Worm (Caenorhabditis elegans): ENCODE data around the gene vamp-7.

The vamp-7 gene

DNA sequence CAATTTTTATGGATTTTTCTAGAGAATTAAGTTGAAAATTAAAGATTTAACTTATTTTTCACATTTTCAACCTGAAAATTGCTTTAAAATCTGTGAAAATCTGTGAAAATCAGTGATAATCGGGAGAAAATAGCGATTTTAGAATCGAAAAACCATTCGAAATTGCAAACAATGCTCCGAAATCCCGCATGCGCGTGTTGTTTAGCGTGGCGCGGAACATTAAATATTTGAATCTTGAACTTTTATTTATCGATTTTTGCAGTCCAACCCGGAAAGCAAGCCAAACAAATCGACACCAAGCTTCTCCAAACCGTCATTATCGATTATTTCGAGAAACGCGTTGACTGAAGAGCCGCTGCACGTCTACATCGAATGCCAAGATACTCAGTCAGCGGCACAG, 3.1 kb downstream of the vamp-7 start:
- TF ChIP-seq nhr-25 (tag; optimal IDR thresholded peaks at IDR 0.05) (no peak), nhr-21 (tag; optimal IDR thresholded peaks at IDR 0.05) (no peak), egl-27 (tag; optimal IDR thresholded peaks at IDR 0.05) (no peak), dmd-4 (tag; optimal IDR thresholded peaks at IDR 0.05) (no peak)

ce11 chrIV:2613011-2613503, 5.2 kb downstream of the vamp-7 start, which contains the start of gene Y69A2AR.28:
Gene Y69A2AR.28 (minus strand): TSS chrIV:2613061.
- no peak for TF ChIP-seq lin-13 (GFP tag; optimal IDR thresholded peaks at IDR 0.05)
- peak; percentile 17 for TF ChIP-seq gmeb-1 (tag; optimal IDR thresholded peaks at IDR 0.05)
- peak in 1 of 2 experiments; percentile 32 for TF ChIP-seq lsy-2 (tag; optimal IDR thresholded peaks at IDR 0.05)
- TF ChIP-seq unc-55 (GFP tag; optimal IDR thresholded peaks at IDR 0.05) = peak; percentile 8
- no peak for TF ChIP-seq nhr-77 (tag; optimal IDR thresholded peaks at IDR 0.05)

DNA sequence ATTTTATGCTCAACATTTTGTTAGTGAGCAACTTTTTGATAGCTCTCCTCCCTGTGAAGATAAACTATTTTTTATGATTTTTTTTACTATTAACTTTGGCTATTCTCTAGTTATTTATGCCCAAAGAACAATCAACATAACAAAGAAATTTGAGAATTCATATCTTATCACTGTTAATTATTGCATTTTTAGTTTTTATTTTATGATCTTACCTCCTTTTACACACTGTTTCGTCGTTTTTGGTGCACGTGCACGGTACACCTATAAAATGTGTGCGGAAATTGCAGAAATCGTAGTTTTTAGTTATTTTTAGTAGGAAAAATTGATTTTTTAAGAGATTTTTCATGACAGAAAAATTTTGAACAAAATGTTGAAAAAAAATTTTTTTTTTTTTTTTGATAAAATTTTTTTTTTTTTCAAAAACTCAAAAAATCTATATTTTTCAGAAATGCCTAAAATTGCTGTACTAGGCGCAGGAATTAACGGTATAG, 5.9 kb downstream of the vamp-7 start, which contains the start of gene daao-1:
TSS of gene daao-1 (plus strand) at position 441 of the 491 bp plus-strand sequence.
- TF ChIP-seq sma-3 (GFP tag; optimal IDR thresholded peaks at IDR 0.05) = no peak
- no peak for TF ChIP-seq mdl-1 (tag; optimal IDR thresholded peaks at IDR 0.05)
- no peak for TF ChIP-seq lin-13 (GFP tag; optimal IDR thresholded peaks at IDR 0.05)
- no peak for TF ChIP-seq fos-1 (tag; optimal IDR thresholded peaks at IDR 0.05)

ce11 chrIV:2616853-2617252, 9.0 kb downstream of the vamp-7 start:
- TF ChIP-seq unc-39 (tag; optimal IDR thresholded peaks at IDR 0.05) = no peak
- TF ChIP-seq nhr-6 (tag; optimal IDR thresholded peaks at IDR 0.05) = no peak
- no peak for TF ChIP-seq Y55F3AM.14 (GFP tag; optimal IDR thresholded peaks at IDR 0.05)
- TF ChIP-seq ama-1 (optimal IDR thresholded peaks at IDR 0.05) = no peak
- TF ChIP-seq unc-62 (GFP tag; optimal IDR thresholded peaks at IDR 0.05) = no peak
- no peak for TF ChIP-seq F13H6.1 (tag; optimal IDR thresholded peaks at IDR 0.05)
- no peak for TF ChIP-seq nhr-10 (tag; optimal IDR thresholded peaks at IDR 0.05)
- no peak for TF ChIP-seq mbf-1 (tag; optimal IDR thresholded peaks at IDR 0.05)

DNA sequence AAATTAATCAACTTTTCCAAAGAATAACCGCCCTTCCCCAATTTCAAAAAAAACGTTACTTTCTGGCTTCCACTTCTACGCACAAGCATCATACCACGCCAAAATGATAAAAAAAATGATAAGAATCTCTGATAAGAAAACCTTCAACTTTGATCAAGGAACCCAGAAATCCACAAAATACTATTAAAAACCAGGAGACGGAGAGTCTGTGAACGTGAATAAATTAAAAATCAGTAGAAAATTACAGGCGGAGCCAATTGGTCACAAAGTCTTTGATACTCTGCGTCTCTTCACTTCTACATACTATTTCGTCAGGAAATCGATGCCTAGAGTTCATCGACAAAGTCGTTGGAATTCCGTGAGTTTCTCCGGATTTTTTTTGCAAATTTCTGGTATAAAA, 10.8 kb downstream of the vamp-7 start, which contains the start of gene smf-3:
TSS of gene smf-3 (plus strand) at position 259 of the 400 bp plus-strand sequence.
- TF ChIP-seq egl-27 (tag; optimal IDR thresholded peaks at IDR 0.05) (no peak), gmeb-1 (tag; optimal IDR thresholded peaks at IDR 0.05) (peak; percentile 15), R02D3.7 (tag; optimal IDR thresholded peaks at IDR 0.05) (no peak), crh-2 (tag; optimal IDR thresholded peaks at IDR 0.05) (peak; percentile 53), fos-1 (tag; optimal IDR thresholded peaks at IDR 0.05) (peak; percentile 85), nhr-6 (tag; optimal IDR thresholded peaks at IDR 0.05) (no peak), lin-11 (tag; optimal IDR thresholded peaks at IDR 0.05) (no peak), ZK546.5 (tag; optimal IDR thresholded peaks at IDR 0.05) (no peak), nhr-21 (tag; optimal IDR thresholded peaks at IDR 0.05) (no peak), F13H6.1 (tag; optimal IDR thresholded peaks at IDR 0.05) (peak; percentile 26), nhr-11 (tag; optimal IDR thresholded peaks at IDR 0.05) (no peak), unc-62 (GFP tag; optimal IDR thresholded peaks at IDR 0.05) (no peak)

ce11 chrIV:2628171-2628570, 20.3 kb downstream of the vamp-7 start, which contains the start of gene ngn-1:
Gene ngn-1 (minus strand): TSS chrIV:2628271.
- TF ChIP-seq unc-55 (GFP tag; optimal IDR thresholded peaks at IDR 0.05) = no peak
- TF ChIP-seq nhr-12 (tag; optimal IDR thresholded peaks at IDR 0.05) = no peak
- no peak for TF ChIP-seq unc-39 (tag; optimal IDR thresholded peaks at IDR 0.05)
- no peak for TF ChIP-seq mbf-1 (tag; optimal IDR thresholded peaks at IDR 0.05)
- no peak for TF ChIP-seq lin-11 (tag; optimal IDR thresholded peaks at IDR 0.05)
- no peak for TF ChIP-seq ama-1 (optimal IDR thresholded peaks at IDR 0.05)
- TF ChIP-seq ztf-4 (tag; optimal IDR thresholded peaks at IDR 0.05) = no peak
- TF ChIP-seq aly-2 (tag; optimal IDR thresholded peaks at IDR 0.05) = no peak
- TF ChIP-seq ceh-16 (tag; optimal IDR thresholded peaks at IDR 0.05) = no peak
- no peak for TF ChIP-seq alr-1 (tag; optimal IDR thresholded peaks at IDR 0.05)
- no peak for TF ChIP-seq nhr-11 (tag; optimal IDR thresholded peaks at IDR 0.05)
- TF ChIP-seq unc-62 (GFP tag; optimal IDR thresholded peaks at IDR 0.05) = no peak
- no peak for TF ChIP-seq zag-1 (tag; optimal IDR thresholded peaks at IDR 0.05)
- TF ChIP-seq nhr-21 (tag; optimal IDR thresholded peaks at IDR 0.05) = no peak
- TF ChIP-seq F13H6.1 (tag; optimal IDR thresholded peaks at IDR 0.05) = no peak
- no peak for TF ChIP-seq ceh-82 (tag; optimal IDR thresholded peaks at IDR 0.05)
